Worm (Caenorhabditis elegans) whole organism, L2 larva: Measurements from ENCODE around the gene trx-5.

Experiments used
- R02D3.7 ChIP-seq: fragments of 150-350 bp; optimal IDR thresholded peaks from 2 replicates; lab custom pipeline; 2014; ENCODE audit warnings: missing biosample characterization, missing genetic modification characterization
- alr-1 ChIP-seq: fragments of 150-350 bp; optimal IDR thresholded peaks from 2 replicates; lab custom pipeline; 2014; ENCODE audit warnings: missing biosample characterization, missing genetic modification characterization
- ceh-82 ChIP-seq: fragments of 150-350 bp; optimal IDR thresholded peaks from 2 replicates; lab custom pipeline; 2014; ENCODE audit warnings: missing biosample characterization, missing genetic modification characterization
- dmd-4 ChIP-seq: sonication (generic microtip); optimal IDR thresholded peaks from 2 replicates; lab custom pipeline; 2017; ENCODE audit warnings: missing biosample characterization, missing genetic modification characterization
- fos-1 ChIP-seq: fragments of 150-350 bp; optimal IDR thresholded peaks from 2 replicates; lab custom pipeline; 2014; ENCODE audit warnings: missing biosample characterization, missing genetic modification characterization
- mdl-1 ChIP-seq, 2 experiments: fragments of 150-350 bp in 1 of 2; sonication (generic microtip) in 1 of 2; optimal IDR thresholded peaks; 2 replicates each; lab custom pipeline; 2017; ENCODE audit warnings: missing biosample characterization in 2 of 2, missing genetic modification characterization in 2 of 2
- sma-3 ChIP-seq: sonication (generic microtip); optimal IDR thresholded peaks from 2 replicates; lab custom pipeline; 2016; ENCODE audit warnings: missing genetic modification reagents, missing genetic modification characterization, missing compliant biosample characterization
- zag-1 ChIP-seq: fragments of 150-350 bp; optimal IDR thresholded peaks from 2 replicates; lab custom pipeline; 2014; ENCODE audit warnings: missing biosample characterization, missing genetic modification characterization
- ztf-4 ChIP-seq: fragments of 150-350 bp; optimal IDR thresholded peaks from 2 replicates; lab custom pipeline; 2014; ENCODE audit warnings: missing biosample characterization, missing genetic modification characterization

- TF ChIP-seq R02D3.7 (no peak), ceh-82 (tag; lab: Kevin White, UChicago) (no peak), dmd-4 (no peak), ztf-4 (tag; lab: Kevin White, UChicago) (no peak), sma-3 (GFP tag; lab: Kevin White, UChicago) (no peak), mdl-1 (tag; optimal IDR thresholded peaks at IDR 0.05; lab: Kevin White, UChicago) (no peak), zag-1 (tag; lab: Kevin White, UChicago) (no peak), alr-1 (tag; lab: Kevin White, UChicago) (no peak), fos-1 (tag; lab: Kevin White, UChicago) (no peak)
Measured at ce11 chrV:1521845-1522244, 12.4 kb downstream of the trx-5 start, which contains the start of gene str-240.
